Fruit fly (Drosophila melanogaster): ENCODE measurements around the gene Ski6.

Ski6 gene

dm6 chr2L:13190534-13190933 lies 31.7 kb downstream of the Ski6 start:
- no peak for TF ChIP-seq GATAe (GFP tag; conservative IDR thresholded peaks at IDR 0.05)
- no peak for TF ChIP-seq salm (tag; optimal IDR thresholded peaks at IDR 0.05)
- no peak for TF ChIP-seq CG42726 (GFP tag; IDR thresholded peaks at IDR 0.05; ENCODE audit: partially characterized antibody)
- no peak for TF ChIP-seq gcm2 (GFP tag; optimal IDR thresholded peaks at IDR 0.05)
- no peak for TF ChIP-seq CG17612 (GFP tag; IDR thresholded peaks at IDR 0.05)
- TF ChIP-seq CG6683 (GFP tag; optimal IDR thresholded peaks at IDR 0.05) = no peak
- no peak for TF ChIP-seq CG4617 (GFP tag; optimal IDR thresholded peaks at IDR 0.05; ENCODE audit: borderline replicate concordance)
- no peak for TF ChIP-seq Six4 (GFP tag; optimal IDR thresholded peaks at IDR 0.05)
- TF ChIP-seq CG30431 (GFP tag; optimal IDR thresholded peaks at IDR 0.05) = no peak
- TF ChIP-seq CG32532 (GFP tag; IDR thresholded peaks at IDR 0.05) = no peak; the same call in 1 of the 2 replicates
- no peak for TF ChIP-seq sim (GFP tag; IDR thresholded peaks at IDR 0.05)
- no peak for TF ChIP-seq Spps (tag; optimal IDR thresholded peaks at IDR 0.05)
- no peak for TF ChIP-seq eyg (GFP tag; optimal IDR thresholded peaks at IDR 0.05)
- TF ChIP-seq CG2120 (GFP tag; optimal IDR thresholded peaks at IDR 0.05) = no peak
- TF ChIP-seq CG3726 (GFP tag; IDR thresholded peaks at IDR 0.05) = no peak
- TF ChIP-seq D (optimal IDR thresholded peaks at IDR 0.05) = no peak
- TF ChIP-seq D (GFP tag; optimal IDR thresholded peaks at IDR 0.05) = no peak
- TF ChIP-seq Hand (GFP tag; optimal IDR thresholded peaks at IDR 0.05) = peak; percentile 10
- TF ChIP-seq CG11696 (GFP tag; IDR thresholded peaks at IDR 0.05) = no peak
- TF ChIP-seq gt (GFP tag; IDR thresholded peaks at IDR 0.05) = no peak
- no peak for TF ChIP-seq CG2889 (GFP tag; IDR thresholded peaks at IDR 0.05)
- no peak for TF ChIP-seq croc (GFP tag; conservative IDR thresholded peaks at IDR 0.05)
- TF ChIP-seq fu2 (GFP tag; optimal IDR thresholded peaks at IDR 0.05) = no peak
- no peak for TF ChIP-seq CG17328 (GFP tag; IDR thresholded peaks at IDR 0.05)
- TF ChIP-seq Ssrp (tag; optimal IDR thresholded peaks at IDR 0.05) = no peak
- no peak for TF ChIP-seq aop (GFP tag; IDR thresholded peaks at IDR 0.05)
- no peak for TF ChIP-seq CG2712 (tag; optimal IDR thresholded peaks at IDR 0.05)
- no peak for TF ChIP-seq pita (GFP tag; optimal IDR thresholded peaks at IDR 0.05)
- no peak for TF ChIP-seq pho (GFP tag; optimal IDR thresholded peaks at IDR 0.05)
- TF ChIP-seq CG7357 (GFP tag; IDR thresholded peaks at IDR 0.05) = no peak
- TF ChIP-seq ftz-f1 (GFP tag; optimal IDR thresholded peaks at IDR 0.05) = no peak
- TF ChIP-seq jing (GFP tag; optimal IDR thresholded peaks at IDR 0.05) = no peak
- TF ChIP-seq CG4282 (GFP tag; optimal IDR thresholded peaks at IDR 0.05) = no peak
- no peak for TF ChIP-seq fd102C (GFP tag; optimal IDR thresholded peaks at IDR 0.05)
- no peak for TF ChIP-seq chif (GFP tag; optimal IDR thresholded peaks at IDR 0.05)
- peak; percentile 62 for TF ChIP-seq Med (GFP tag)
- TF ChIP-seq tgo (GFP tag; IDR thresholded peaks at IDR 0.05) = no peak
- no peak for TF ChIP-seq ttk (GFP tag; IDR thresholded peaks at IDR 0.05)
- TF ChIP-seq kni (GFP tag; optimal IDR thresholded peaks at IDR 0.05) = no peak
- peak; percentile 91 for TF ChIP-seq CG34376 (GFP tag; optimal IDR thresholded peaks at IDR 0.05)
- TF ChIP-seq sisA (GFP tag; IDR thresholded peaks at IDR 0.05) = no peak
- no peak for TF ChIP-seq en (GFP tag; optimal IDR thresholded peaks at IDR 0.05)
- TF ChIP-seq prd (optimal IDR thresholded peaks at IDR 0.05) = no peak
- no peak for TF ChIP-seq prd (GFP tag; IDR thresholded peaks at IDR 0.05)
- no peak for TF ChIP-seq CG10654 (GFP tag; optimal IDR thresholded peaks at IDR 0.05)
- no peak for TF ChIP-seq CG7271 (tag; optimal IDR thresholded peaks at IDR 0.05)
- TF ChIP-seq Fer2 (tag; optimal IDR thresholded peaks at IDR 0.05) = no peak
- TF ChIP-seq stwl (tag; optimal IDR thresholded peaks at IDR 0.05) = no peak
- no peak for TF ChIP-seq abd-A (tag; optimal IDR thresholded peaks at IDR 0.05)
- no peak for TF ChIP-seq CG13123 (GFP tag; optimal IDR thresholded peaks at IDR 0.05)
- no peak for TF ChIP-seq CG11093 (GFP tag; IDR thresholded peaks at IDR 0.05)
- peak; percentile 76; the same call in 1 of the 2 replicates for TF ChIP-seq rib (GFP tag; IDR thresholded peaks at IDR 0.05)
- no peak for TF ChIP-seq tna (GFP tag; IDR thresholded peaks at IDR 0.05; ENCODE audit: partially characterized antibody)

All from whole organism, embryonic.